Worm (Caenorhabditis elegans): ENCODE measurements around the gene ftn-1.
A peak's percentile ranks its signal among the peaks of the same experiment; 100 is the strongest.

Gene ftn-1

ce11 chrV:7547479-7547878 lies at the start of gene ftn-1:
Gene ftn-1, minus strand, starts transcription at chrV:7547579.
- TF ChIP-seq nhr-11 (tag; optimal IDR thresholded peaks at IDR 0.05) (no peak), che-1 (tag; optimal IDR thresholded peaks at IDR 0.05) (no peak), npax-4 (tag; optimal IDR thresholded peaks at IDR 0.05) (no peak), hlh-30 (tag; optimal IDR thresholded peaks at IDR 0.05; ENCODE audit: insufficient read depth) (no peak), elt-2 (tag; optimal IDR thresholded peaks at IDR 0.05) (no peak), ceh-48 (tag; optimal IDR thresholded peaks at IDR 0.05) (no peak), lin-11 (tag; optimal IDR thresholded peaks at IDR 0.05) (no peak), unc-3 (GFP tag; conservative IDR thresholded peaks at IDR 0.05) (no peak), unc-3 (tag; optimal IDR thresholded peaks at IDR 0.05) (no peak), ahr-1 (tag; optimal IDR thresholded peaks at IDR 0.05) (no peak), ceh-31 (tag; optimal IDR thresholded peaks at IDR 0.05) (no peak), hlh-8 (tag; optimal IDR thresholded peaks at IDR 0.05) (no peak), ceh-6 (GFP tag; optimal IDR thresholded peaks at IDR 0.05) (no peak), unc-86 (tag; optimal IDR thresholded peaks at IDR 0.05) (no peak), pat-9 (tag; optimal IDR thresholded peaks at IDR 0.05) (no peak), dmd-4 (tag; optimal IDR thresholded peaks at IDR 0.05; ENCODE audit: borderline replicate concordance) (no peak), ztf-16 (tag; optimal IDR thresholded peaks at IDR 0.05) (no peak), gmeb-2 (tag; optimal IDR thresholded peaks at IDR 0.05) (no peak), pag-3 (tag; optimal IDR thresholded peaks at IDR 0.05; ENCODE audit: borderline replicate concordance) (no peak), pros-1 (tag; optimal IDR thresholded peaks at IDR 0.05) (no peak), fkh-6 (tag; optimal IDR thresholded peaks at IDR 0.05) (no peak)

ce11 chrV:7595132-7595531 lies 47.8 kb upstream of the ftn-1 start:
- TF ChIP-seq ceh-48 (tag; optimal IDR thresholded peaks at IDR 0.05) (no peak), odd-2 (tag; optimal IDR thresholded peaks at IDR 0.05) (no peak), unc-42 (tag; optimal IDR thresholded peaks at IDR 0.05) (no peak), hlh-8 (tag; optimal IDR thresholded peaks at IDR 0.05) (no peak), hlh-30 (tag; optimal IDR thresholded peaks at IDR 0.05; ENCODE audit: insufficient read depth) (no peak), sox-2 (GFP tag; IDR thresholded peaks at IDR 0.05) (no peak)

ce11 chrV:7590454-7590853 lies 43.1 kb upstream of the ftn-1 start, which contains the start of gene C50E3.6:
Gene C50E3.6, minus strand, starts transcription at chrV:7590554.
- TF ChIP-seq C08G9.2 (tag; optimal IDR thresholded peaks at IDR 0.05) (no peak), unc-3 (GFP tag; conservative IDR thresholded peaks at IDR 0.05) (no peak), unc-3 (tag; optimal IDR thresholded peaks at IDR 0.05) (no peak), eyg-1 (tag; optimal IDR thresholded peaks at IDR 0.05) (no peak), ceh-24 (tag; optimal IDR thresholded peaks at IDR 0.05) (no peak), ceh-9 (tag; optimal IDR thresholded peaks at IDR 0.05) (no peak), syd-9 (tag; optimal IDR thresholded peaks at IDR 0.05) (no peak), nfya-1 (tag; optimal IDR thresholded peaks at IDR 0.05) (no peak), ztf-16 (tag; optimal IDR thresholded peaks at IDR 0.05) (no peak), hlh-8 (tag; optimal IDR thresholded peaks at IDR 0.05) (no peak), ceh-6 (GFP tag; optimal IDR thresholded peaks at IDR 0.05) (no peak)

ce11 chrV:7587637-7588036 lies 40.3 kb upstream of the ftn-1 start, which contains the start of the genes F19F10.11 and C50E3.5:
Gene F19F10.11, minus strand, starts transcription at chrV:7587704.
Gene C50E3.5, plus strand, starts transcription at chrV:7587996.
- TF ChIP-seq ceh-2 (tag; optimal IDR thresholded peaks at IDR 0.05), result no peak
- peak; percentile 6 for TF ChIP-seq ceh-14 (tag; optimal IDR thresholded peaks at IDR 0.05)

ce11 chrV:7580378-7580777 lies 33.0 kb upstream of the ftn-1 start, which contains the start of gene ets-6:
Gene ets-6, minus strand, starts transcription at chrV:7580546.
- TF ChIP-seq pros-1 (tag; optimal IDR thresholded peaks at IDR 0.05) (no peak), ceh-48 (tag; optimal IDR thresholded peaks at IDR 0.05) (peak; percentile 85)

- TF ChIP-seq fkh-6 (tag; optimal IDR thresholded peaks at IDR 0.05), result no peak
- peak; percentile 66 for TF ChIP-seq unc-42 (tag; optimal IDR thresholded peaks at IDR 0.05)
- TF ChIP-seq gmeb-2 (tag; optimal IDR thresholded peaks at IDR 0.05), result no peak
These were observed 28.2 kb upstream of the ftn-1 start, which contains the start of the genes snu-66 and ints-9 for ce11 chrV:7575563-7575962. Gene snu-66, minus strand, starts transcription at chrV:7575670. Gene ints-9, plus strand, starts transcription at chrV:7575802.

Data from whole organism, late embryonic.